Fruit fly (Drosophila melanogaster): ENCODE data around the gene CG13313.

CG13313 gene

dm6 chr3L:8954648-8955033 is 4.0 kb upstream of the CG13313 start, which contains the start of gene GNBP3 (continued):
- peak; percentile 83 for TF ChIP-seq eg (GFP tag; IDR thresholded peaks at IDR 0.05)
- no peak for TF ChIP-seq CG6276 (GFP tag; optimal IDR thresholded peaks at IDR 0.05)
- peak; percentile 88 for TF ChIP-seq CG9139 (GFP tag; optimal IDR thresholded peaks at IDR 0.05)
- TF ChIP-seq CG1621 (tag; optimal IDR thresholded peaks at IDR 0.05), result peak; percentile 87
- peak; percentile 92 for TF ChIP-seq Ets96B (tag; optimal IDR thresholded peaks at IDR 0.05)
- peak; percentile 89 for TF ChIP-seq CG8632 (GFP tag; optimal IDR thresholded peaks at IDR 0.05)
- TF ChIP-seq Met (GFP tag; optimal IDR thresholded peaks at IDR 0.05), result no peak
- TF ChIP-seq Ets21C (GFP tag; optimal IDR thresholded peaks at IDR 0.05), result peak; percentile 84

- TF ChIP-seq net (GFP tag; optimal IDR thresholded peaks at IDR 0.05), result no peak
- peak; percentile 92 for TF ChIP-seq svp (GFP tag)
These were observed 3.5 kb upstream of the CG13313 start for dm6 chr3L:8955199-8955598.

DNA sequence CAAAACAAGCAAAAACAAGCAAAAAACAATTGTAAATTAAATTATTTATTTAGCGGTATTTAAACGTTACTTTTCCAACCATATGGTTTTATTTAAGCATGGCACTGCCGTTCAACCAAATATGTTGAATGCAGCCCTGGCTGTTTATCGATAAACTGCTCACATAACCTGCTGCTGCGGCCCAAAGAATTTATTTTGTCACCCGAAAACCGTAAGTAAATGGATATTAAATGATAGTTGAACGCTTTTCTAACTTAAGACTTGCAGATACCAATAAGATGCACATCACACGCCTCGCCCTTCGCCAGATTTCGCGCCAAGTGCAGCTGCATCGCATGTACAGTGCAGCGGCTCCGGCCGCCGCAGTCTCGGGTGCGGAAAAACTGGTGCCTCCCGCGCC is 2.0 kb upstream of the CG13313 start, which contains the start of gene mRpL12:
TSS of gene mRpL12 (plus strand) at position 123 of the 400 bp plus-strand sequence.
- peak; percentile 61 for TF ChIP-seq fkh (GFP tag; optimal IDR thresholded peaks at IDR 0.05)
- TF ChIP-seq CG4318 (GFP tag; optimal IDR thresholded peaks at IDR 0.05), result no peak
- no peak for TF ChIP-seq CG3919 (GFP tag; optimal IDR thresholded peaks at IDR 0.05)
- no peak for TF ChIP-seq Eip78C (GFP tag)
- no peak for TF ChIP-seq CG3032 (tag; optimal IDR thresholded peaks at IDR 0.05)
- no peak for TF ChIP-seq spab (GFP tag; optimal IDR thresholded peaks at IDR 0.05)
- TF ChIP-seq Gug (GFP tag; IDR thresholded peaks at IDR 0.05), result no peak

DNA sequence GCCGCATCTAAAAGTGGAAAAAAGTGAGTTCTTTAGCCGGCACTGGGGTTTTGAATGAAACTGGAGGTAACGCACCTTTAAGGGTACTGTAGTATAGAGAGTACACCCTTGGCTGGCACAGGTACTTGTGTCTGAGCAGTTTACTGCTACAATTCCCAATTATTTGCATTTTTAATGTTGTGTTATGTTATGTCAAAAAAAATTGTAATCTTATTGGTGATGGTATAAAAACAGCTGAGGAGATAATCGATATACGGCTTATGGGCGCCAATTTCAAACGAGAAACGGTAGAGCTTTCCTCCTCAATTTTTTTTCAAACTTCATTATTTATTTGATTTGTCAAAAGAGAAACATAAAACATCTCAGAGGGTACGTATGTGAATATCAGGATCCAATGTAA is 5.8 kb downstream of the CG13313 start, which contains the start of gene ValRS-m:
TSS of gene ValRS-m (minus strand) at position 312 of the 400 bp plus-strand sequence.
- TF ChIP-seq CG8632 (GFP tag; optimal IDR thresholded peaks at IDR 0.05), result no peak
- no peak for TF ChIP-seq dac (GFP tag; optimal IDR thresholded peaks at IDR 0.05)
- TF ChIP-seq CG11762 (GFP tag; optimal IDR thresholded peaks at IDR 0.05; ENCODE audit: insufficient read depth), result no peak
- no peak for TF ChIP-seq CG32006 (GFP tag; optimal IDR thresholded peaks at IDR 0.05)
- no peak for TF ChIP-seq salr (GFP tag; optimal IDR thresholded peaks at IDR 0.05)
- TF ChIP-seq CG31627 (GFP tag; optimal IDR thresholded peaks at IDR 0.05), result no peak
- no peak for TF ChIP-seq Lpt (GFP tag; optimal IDR thresholded peaks at IDR 0.05)
- TF ChIP-seq esn (GFP tag; optimal IDR thresholded peaks at IDR 0.05), result no peak
- TF ChIP-seq CG11294 (GFP tag; IDR thresholded peaks at IDR 0.05), result no peak
- TF ChIP-seq CG15336 (GFP tag; IDR thresholded peaks at IDR 0.05), result no peak
- no peak for TF ChIP-seq Hr4 (GFP tag; optimal IDR thresholded peaks at IDR 0.05)
- TF ChIP-seq spab (GFP tag; optimal IDR thresholded peaks at IDR 0.05), result no peak
- TF ChIP-seq ss (GFP tag; optimal IDR thresholded peaks at IDR 0.05), result no peak
- no peak for TF ChIP-seq CG16779 (tag; optimal IDR thresholded peaks at IDR 0.05)
- no peak for TF ChIP-seq Eip75B (GFP tag; optimal IDR thresholded peaks at IDR 0.05)
- no peak for TF ChIP-seq Eip78C (GFP tag)

dm6 chr3L:8966324-8967011 is 7.8 kb downstream of the CG13313 start, which contains the start of the genes CG5653 and CG5021:
Gene CG5653, minus strand, starts transcription at chr3L:8966374.
Gene CG5021, plus strand, starts transcription at chr3L:8966829.
- TF ChIP-seq acj6 (GFP tag; optimal IDR thresholded peaks at IDR 0.05), result no peak
- no peak for TF ChIP-seq CG8119 (GFP tag; IDR thresholded peaks at IDR 0.05)
- no peak for TF ChIP-seq CG7368 (GFP tag; optimal IDR thresholded peaks at IDR 0.05)
- TF ChIP-seq Hr4 (GFP tag; optimal IDR thresholded peaks at IDR 0.05), result no peak
- no peak for TF ChIP-seq CG6808 (GFP tag; optimal IDR thresholded peaks at IDR 0.05)
- TF ChIP-seq fd85E (GFP tag; optimal IDR thresholded peaks at IDR 0.05), result no peak
- no peak for TF ChIP-seq CG32006 (GFP tag; optimal IDR thresholded peaks at IDR 0.05)
- TF ChIP-seq Eip75B (GFP tag; optimal IDR thresholded peaks at IDR 0.05), result no peak
- no peak for TF ChIP-seq Blimp-1 (GFP tag; optimal IDR thresholded peaks at IDR 0.05)
- no peak for TF ChIP-seq pdm3 (GFP tag; optimal IDR thresholded peaks at IDR 0.05)
- no peak for TF ChIP-seq lz (GFP tag; optimal IDR thresholded peaks at IDR 0.05)
- TF ChIP-seq svp (GFP tag), result no peak
- no peak for TF ChIP-seq CG11294 (GFP tag; IDR thresholded peaks at IDR 0.05)
- no peak for TF ChIP-seq fd59A (GFP tag; optimal IDR thresholded peaks at IDR 0.05)
- TF ChIP-seq CG11762 (GFP tag; optimal IDR thresholded peaks at IDR 0.05; ENCODE audit: insufficient read depth), result no peak

Data from whole organism, prepupa.